Worm (Caenorhabditis elegans): ENCODE data around the gene K06G5.3.

The K06G5.3 gene

ce11 chrX:14214520-14215023 is 8.5 kb downstream of the K06G5.3 start, which contains the start of gene K06G5.1:
Gene K06G5.1, plus strand, starts transcription at chrX:14214973.
- TF ChIP-seq nhr-102 (tag; optimal IDR thresholded peaks at IDR 0.05): peak; percentile 55
- TF ChIP-seq unc-39 (tag; optimal IDR thresholded peaks at IDR 0.05): no peak
- no peak for TF ChIP-seq dpl-1 (GFP tag; optimal IDR thresholded peaks at IDR 0.05)
- TF ChIP-seq pha-4 (GFP tag; IDR thresholded peaks at IDR 0.05): peak; percentile 50; the same call in 1 of the 2 replicates
- no peak for TF ChIP-seq pha-4 (tag; optimal IDR thresholded peaks at IDR 0.05)
- peak; percentile 54; the same call in 1 of the 2 replicates for TF ChIP-seq lin-1 (GFP tag; IDR thresholded peaks at IDR 0.05)
- no peak for TF ChIP-seq rbr-2 (tag; optimal IDR thresholded peaks at IDR 0.05)
- TF ChIP-seq ztf-11 (tag; optimal IDR thresholded peaks at IDR 0.05): no peak
- TF ChIP-seq lin-15B (tag; optimal IDR thresholded peaks at IDR 0.05): no peak
- TF ChIP-seq vab-7 (GFP tag; IDR thresholded peaks at IDR 0.05): no peak
- no peak for TF ChIP-seq daf-19 (GFP tag; conservative IDR thresholded peaks at IDR 0.05)
- no peak for TF ChIP-seq madf-5 (GFP tag; IDR thresholded peaks at IDR 0.05)
- no peak for TF ChIP-seq aha-1 (tag)
- no peak for TF ChIP-seq nhr-237 (tag; optimal IDR thresholded peaks at IDR 0.05)
- TF ChIP-seq dmd-8 (GFP tag; IDR thresholded peaks at IDR 0.05): no peak
- no peak for TF ChIP-seq unc-130 (GFP tag; optimal IDR thresholded peaks at IDR 0.05)
- no peak for TF ChIP-seq hmg-1.1 (GFP tag; IDR thresholded peaks at IDR 0.05)
- TF ChIP-seq lin-29 (GFP tag; IDR thresholded peaks at IDR 0.05): no peak
- no peak for TF ChIP-seq zip-2 (tag; optimal IDR thresholded peaks at IDR 0.05)
- no peak for TF ChIP-seq dmd-9 (GFP tag; IDR thresholded peaks at IDR 0.05)
- no peak for TF ChIP-seq lsy-2 (tag; optimal IDR thresholded peaks at IDR 0.05)
- TF ChIP-seq dmd-6 (GFP tag; IDR thresholded peaks at IDR 0.05): peak; percentile 94
- no peak for TF ChIP-seq lin-38 (GFP tag; IDR thresholded peaks at IDR 0.05)
- TF ChIP-seq hlh-11 (tag; optimal IDR thresholded peaks at IDR 0.05): peak; percentile 91
- no peak for TF ChIP-seq aly-2 (tag; optimal IDR thresholded peaks at IDR 0.05)
- no peak for TF ChIP-seq snpc-1.2 (GFP tag; IDR thresholded peaks at IDR 0.05)
- peak; percentile 100 for TF ChIP-seq pqm-1 (tag; optimal IDR thresholded peaks at IDR 0.05)
- no peak for TF ChIP-seq lim-7 (GFP tag; IDR thresholded peaks at IDR 0.05)
- no peak for TF ChIP-seq ama-1 (optimal IDR thresholded peaks at IDR 0.05)
- TF ChIP-seq ceh-32 (tag; optimal IDR thresholded peaks at IDR 0.05; ENCODE audit: poor library complexity): no peak
- peak; percentile 78 for TF ChIP-seq nhr-77 (tag; optimal IDR thresholded peaks at IDR 0.05)
- TF ChIP-seq php-3 (GFP tag; IDR thresholded peaks at IDR 0.05): peak; percentile 100
- no peak for TF ChIP-seq zfp-3 (GFP tag; conservative IDR thresholded peaks at IDR 0.05)
- no peak for TF ChIP-seq madf-9 (GFP tag; conservative IDR thresholded peaks at IDR 0.05)
- TF ChIP-seq dve-1 (tag; optimal IDR thresholded peaks at IDR 0.05; ENCODE audit: insufficient read depth): peak; percentile 88
- TF ChIP-seq egl-43 (GFP tag; IDR thresholded peaks at IDR 0.05): no peak
- no peak for TF ChIP-seq saeg-2 (GFP tag; IDR thresholded peaks at IDR 0.05)
- TF ChIP-seq nhr-6 (tag; optimal IDR thresholded peaks at IDR 0.05): peak; percentile 52
- TF ChIP-seq F26F4.8 (GFP tag; conservative IDR thresholded peaks at IDR 0.05): no peak
- TF ChIP-seq nhr-48 (tag; optimal IDR thresholded peaks at IDR 0.05): peak; percentile 7
- no peak for TF ChIP-seq ZK337.2 (GFP tag; IDR thresholded peaks at IDR 0.05)
- no peak for TF ChIP-seq nhr-25 (tag; optimal IDR thresholded peaks at IDR 0.05; ENCODE audit: borderline replicate concordance, insufficient read depth)
- TF ChIP-seq nhr-42 (GFP tag; IDR thresholded peaks at IDR 0.05): 0 out of 2 replicates have a peak, but pooled peaks have one; percentile 18
- TF ChIP-seq ceh-44 (GFP tag; IDR thresholded peaks at IDR 0.05): no peak
- TF ChIP-seq mdt-29 (GFP tag; IDR thresholded peaks at IDR 0.05): no peak
- TF ChIP-seq hif-1 (tag; optimal IDR thresholded peaks at IDR 0.05): peak in 1 of 2 experiments; percentile 4
- peak; percentile 29 for TF ChIP-seq mep-1 (tag; optimal IDR thresholded peaks at IDR 0.05)
- no peak for TF ChIP-seq lir-3 (tag; optimal IDR thresholded peaks at IDR 0.05)
- peak; percentile 97 for TF ChIP-seq nhr-28 (tag; optimal IDR thresholded peaks at IDR 0.05)
- TF ChIP-seq mxl-3 (GFP tag; optimal IDR thresholded peaks at IDR 0.05): no peak
- no peak for TF ChIP-seq ctbp-1 (GFP tag; IDR thresholded peaks at IDR 0.05)
- no peak for TF ChIP-seq mxl-2 (GFP tag; conservative IDR thresholded peaks at IDR 0.05)

Measured in whole organism, L4 larva.